Fruit fly (Drosophila melanogaster): ENCODE measurements around the gene Crk.

- no peak for TF ChIP-seq CG8478 (optimal IDR thresholded peaks at IDR 0.05)
- TF ChIP-seq CTCF (optimal IDR thresholded peaks at IDR 0.05): no peak
These were observed 34.8 kb upstream of the Crk start, which contains the start of gene CG33978 for dm6 chr4:175245-175644.
